Worm (Caenorhabditis elegans) whole organism, midembryonic: ENCODE measurements around the gene Y46G5A.18.

Experiments used
- T22C8.4 ChIP-seq: fragments of 200-800 bp; sonication (Bioruptor generic); IDR thresholded peaks from 2 replicates; pipeline ENCODE4 v1.3.6; 2022; ENCODE audit warnings: missing genetic modification characterization, missing compliant biosample characterization
- cog-1 ChIP-seq: sonication (generic microtip); optimal IDR thresholded peaks from 2 replicates; lab custom pipeline; 2016; ENCODE audit warnings: missing genetic modification characterization, missing compliant biosample characterization
- flt-1 ChIP-seq: fragments of 200-800 bp; sonication (Bioruptor generic); IDR thresholded peaks from 2 replicates; pipeline ENCODE4 v1.3.6; 2022; ENCODE audit warnings: missing genetic modification characterization, missing compliant biosample characterization
- klf-2 ChIP-seq: fragments of 200-800 bp; sonication (Bioruptor generic); conservative IDR thresholded peaks from 2 replicates; pipeline ENCODE4 v1.3.6; 2022; ENCODE audit warnings: missing genetic modification reagents, missing genetic modification characterization, missing compliant biosample characterization
- med-1 ChIP-seq: sonication (generic microtip); optimal IDR thresholded peaks from 2 replicates; lab custom pipeline; 2017; ENCODE audit warnings: missing genetic modification characterization, mild to moderate bottlenecking, missing compliant biosample characterization, antibody characterized with exemption, missing genetic modification reagents; ENCODE audit not compliant: insufficient read depth
- ref-1 ChIP-seq: fragments of 200-800 bp; sonication (Bioruptor generic); conservative IDR thresholded peaks from 2 replicates; pipeline ENCODE4 v1.3.6; 2022; ENCODE audit warnings: missing genetic modification reagents, missing genetic modification characterization, missing compliant biosample characterization
- tab-1 ChIP-seq: fragments of 200-800 bp; sonication (Bioruptor generic); IDR thresholded peaks from 2 replicates; pipeline ENCODE4 v1.3.6; 2022; ENCODE audit warnings: missing genetic modification characterization, missing compliant biosample characterization
- ztf-23 ChIP-seq: fragments of 200-800 bp; sonication (Bioruptor generic); IDR thresholded peaks from 2 replicates; pipeline ENCODE4 v1.3.6; 2022; ENCODE audit warnings: missing genetic modification reagents, missing genetic modification characterization, missing compliant biosample characterization
- ztf-29 ChIP-seq: fragments of 200-800 bp; sonication (Bioruptor generic); IDR thresholded peaks from 2 replicates; pipeline ENCODE4 v1.3.6; 2022; ENCODE audit warnings: missing genetic modification reagents, missing genetic modification characterization, missing compliant biosample characterization

The Y46G5A.18 gene

DNA sequence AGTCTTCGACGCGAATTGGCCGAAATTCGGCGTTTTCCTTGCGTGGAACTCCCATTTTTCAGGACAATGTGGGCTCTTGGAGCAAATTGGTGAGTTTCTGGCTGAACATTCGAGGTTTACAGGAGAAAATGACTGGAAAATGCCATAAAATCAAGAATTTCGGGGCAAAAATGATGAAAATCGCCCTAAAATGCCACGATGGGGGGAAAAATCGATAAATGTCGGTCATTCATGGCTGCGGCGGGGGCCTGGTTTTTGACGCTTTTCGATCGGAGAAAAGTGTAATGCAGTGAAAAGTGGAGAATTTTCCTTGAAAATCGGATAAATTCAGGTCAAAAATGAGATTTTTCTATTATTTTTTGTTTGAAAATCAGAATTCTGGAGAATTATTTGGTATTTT, at the start of gene Y46G5A.18, which contains the start of gene Y46G5A.47:
Gene Y46G5A.18, minus strand, starts transcription at position 101 of the 400 bp plus-strand sequence.
Gene Y46G5A.47, minus strand, starts transcription at position 146 of the 400 bp plus-strand sequence.
- TF ChIP-seq tab-1 (no peak), ztf-23 (no peak), T22C8.4 (GFP tag; lab: Robert Waterston, UW) (peak; percentile 47; the same call in 1 of the 2 replicates)

DNA sequence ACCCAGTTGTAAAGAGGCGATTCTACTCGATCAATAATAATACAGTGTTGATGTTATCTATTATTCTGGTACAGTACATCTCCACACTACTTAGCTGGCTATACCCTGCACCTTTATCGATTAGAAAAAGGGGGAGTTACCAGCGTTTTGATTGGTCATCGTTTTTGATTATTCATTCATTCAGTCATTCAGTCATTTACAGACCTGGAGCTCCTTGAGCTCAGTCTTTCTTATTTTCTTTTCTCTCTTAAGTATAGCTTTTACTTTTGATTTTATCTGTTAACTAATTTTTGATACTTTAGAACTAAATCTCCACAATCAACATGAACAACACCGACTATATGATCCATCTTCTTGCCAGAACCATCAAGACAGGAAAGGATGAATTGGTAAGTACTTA, 45.1 kb upstream of the Y46G5A.18 start, which contains the start of gene Y46G5A.28:
Gene Y46G5A.28, plus strand, starts transcription at position 301 of the 400 bp plus-strand sequence.
- TF ChIP-seq ztf-23 (no peak), T22C8.4 (GFP tag; lab: Robert Waterston, UW) (no peak), klf-2 (GFP tag; lab: Robert Waterston, UW) (no peak), flt-1 (GFP tag; lab: Robert Waterston, UW) (no peak), ref-1 (GFP tag; lab: Robert Waterston, UW) (no peak), med-1 (no peak), tab-1 (no peak), cog-1 (tag; lab: Kevin White, UChicago) (no peak), ztf-29 (GFP tag; lab: Robert Waterston, UW) (no peak)

DNA sequence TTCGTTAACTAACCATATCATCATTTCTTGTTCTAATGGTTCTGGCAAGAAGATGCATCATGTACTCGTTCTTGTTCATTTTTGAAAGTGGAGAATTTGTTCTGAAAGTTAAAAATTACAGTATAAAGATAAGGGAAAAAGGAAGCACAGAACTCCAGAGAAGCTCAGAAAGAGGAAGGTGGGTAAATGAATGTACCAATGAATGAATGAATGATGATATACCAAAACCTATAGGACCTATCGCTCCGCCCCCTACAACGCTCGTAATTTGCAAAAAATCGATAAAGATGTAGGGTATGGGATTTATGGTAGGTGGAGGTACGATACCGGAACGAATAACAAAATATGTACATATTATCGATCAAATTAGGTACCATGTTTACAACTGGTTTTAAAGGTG, 42.7 kb upstream of the Y46G5A.18 start, which contains the start of gene pes-10:
Gene pes-10, minus strand, starts transcription at position 101 of the 400 bp plus-strand sequence.
- TF ChIP-seq T22C8.4 (GFP tag; lab: Robert Waterston, UW), result no peak
- no peak for TF ChIP-seq klf-2 (GFP tag; lab: Robert Waterston, UW)
- no peak for TF ChIP-seq tab-1
- no peak for TF ChIP-seq med-1
- no peak for TF ChIP-seq ztf-29 (GFP tag; lab: Robert Waterston, UW)
- no peak for TF ChIP-seq cog-1 (tag; lab: Kevin White, UChicago)
- no peak for TF ChIP-seq flt-1 (GFP tag; lab: Robert Waterston, UW)

DNA sequence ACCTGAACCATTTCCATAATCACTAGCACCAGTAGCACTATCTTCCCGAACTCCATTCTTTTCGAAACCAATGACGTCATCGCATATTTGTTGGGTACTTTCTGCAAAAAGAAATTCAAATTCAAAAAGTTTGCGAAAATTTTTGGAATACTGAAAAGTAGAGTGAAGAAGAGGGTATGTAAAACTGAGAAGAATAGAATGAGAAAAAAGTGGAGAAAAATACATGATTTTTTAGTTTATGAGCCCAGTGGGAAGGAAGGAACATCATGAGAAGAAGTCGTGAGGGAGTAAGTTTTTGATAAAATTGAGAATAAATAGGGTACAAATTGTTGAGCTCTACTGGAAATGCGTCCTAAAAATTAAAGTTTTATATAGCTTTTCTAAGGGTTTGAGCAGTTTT, 35.0 kb upstream of the Y46G5A.18 start, which contains the start of gene lgc-35:
Gene lgc-35, minus strand, starts transcription at position 101 of the 400 bp plus-strand sequence.
- TF ChIP-seq ref-1 (GFP tag; lab: Robert Waterston, UW) (no peak), flt-1 (GFP tag; lab: Robert Waterston, UW) (no peak), ztf-29 (GFP tag; lab: Robert Waterston, UW) (no peak), T22C8.4 (GFP tag; lab: Robert Waterston, UW) (no peak), med-1 (no peak), klf-2 (GFP tag; lab: Robert Waterston, UW) (no peak), cog-1 (tag; lab: Kevin White, UChicago) (no peak), tab-1 (no peak), ztf-23 (no peak)

DNA sequence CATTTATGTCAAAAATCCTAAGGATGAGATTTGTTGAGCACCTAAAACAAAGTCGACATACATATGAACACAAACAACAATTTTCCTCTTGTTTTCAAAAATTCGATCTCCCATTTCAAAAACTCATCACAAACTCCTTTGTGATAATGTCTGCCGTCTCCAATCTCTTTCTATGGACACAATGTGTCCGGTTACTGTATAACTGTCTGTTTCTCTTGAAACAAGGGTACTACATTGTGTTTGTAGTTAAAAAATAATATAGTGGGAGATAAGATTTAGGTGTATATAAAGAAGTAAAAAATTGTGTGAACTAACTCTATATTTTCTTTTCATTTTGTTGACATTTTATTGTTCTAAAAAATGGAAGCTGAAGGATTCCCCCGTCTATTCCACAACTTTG, 25.3 kb upstream of the Y46G5A.18 start, which contains the start of gene bcmo-1:
Gene bcmo-1, plus strand, starts transcription at position 330 of the 400 bp plus-strand sequence.
- TF ChIP-seq cog-1 (tag; lab: Kevin White, UChicago) (no peak), flt-1 (GFP tag; lab: Robert Waterston, UW) (no peak), ref-1 (GFP tag; lab: Robert Waterston, UW) (no peak), med-1 (no peak), tab-1 (no peak), klf-2 (GFP tag; lab: Robert Waterston, UW) (no peak), T22C8.4 (GFP tag; lab: Robert Waterston, UW) (no peak), ztf-29 (GFP tag; lab: Robert Waterston, UW) (no peak), ztf-23 (no peak)

DNA sequence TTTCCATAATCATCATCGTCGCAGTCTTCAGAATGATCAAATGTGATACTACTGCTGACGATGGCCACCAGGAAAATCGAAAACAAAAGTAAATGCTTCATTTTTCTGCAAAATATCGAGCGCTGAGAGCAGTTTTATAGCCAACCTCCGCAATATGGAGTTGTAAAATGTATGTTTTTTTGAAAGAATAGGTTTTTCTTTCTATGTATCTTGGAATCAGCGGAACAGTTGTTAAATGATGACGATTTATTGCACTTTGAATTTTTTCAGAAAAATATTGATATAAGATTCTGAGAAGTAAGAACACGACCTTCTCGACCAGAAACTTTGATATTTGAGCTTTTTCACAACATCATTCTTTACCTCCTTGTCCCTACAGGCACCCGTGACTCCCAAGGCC, 23.8 kb upstream of the Y46G5A.18 start, which contains the start of gene Y46G5A.23:
Gene Y46G5A.23, minus strand, starts transcription at position 101 of the 400 bp plus-strand sequence.
- TF ChIP-seq ztf-23 (no peak), klf-2 (GFP tag; lab: Robert Waterston, UW) (no peak), tab-1 (no peak), flt-1 (GFP tag; lab: Robert Waterston, UW) (no peak), ztf-29 (GFP tag; lab: Robert Waterston, UW) (no peak), cog-1 (tag; lab: Kevin White, UChicago) (no peak), med-1 (no peak), T22C8.4 (GFP tag; lab: Robert Waterston, UW) (no peak), ref-1 (GFP tag; lab: Robert Waterston, UW) (no peak)

DNA sequence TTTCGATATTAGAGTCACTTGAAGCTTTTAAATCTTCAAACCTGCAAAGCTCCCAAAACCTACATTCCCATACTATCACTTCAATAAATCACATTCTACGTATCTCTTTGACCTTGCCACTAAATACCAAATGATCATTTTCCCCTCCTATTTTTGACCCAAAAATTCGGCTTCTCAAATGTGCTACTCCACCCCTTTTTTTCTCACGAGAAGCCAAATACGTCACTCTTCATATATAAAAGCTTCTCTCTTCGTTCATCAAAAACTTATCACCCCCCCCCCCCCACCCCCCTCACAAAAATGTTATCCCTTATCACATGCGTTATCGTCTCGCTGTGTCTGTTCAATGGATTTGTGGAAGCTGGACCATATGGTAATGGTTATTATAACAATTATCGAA, 21.7 kb upstream of the Y46G5A.18 start, which contains the start of gene Y46G5A.38:
Gene Y46G5A.38, plus strand, starts transcription at position 301 of the 400 bp plus-strand sequence.
- TF ChIP-seq cog-1 (tag; lab: Kevin White, UChicago) (no peak), tab-1 (no peak), T22C8.4 (GFP tag; lab: Robert Waterston, UW) (no peak), klf-2 (GFP tag; lab: Robert Waterston, UW) (no peak), ztf-23 (no peak)

DNA sequence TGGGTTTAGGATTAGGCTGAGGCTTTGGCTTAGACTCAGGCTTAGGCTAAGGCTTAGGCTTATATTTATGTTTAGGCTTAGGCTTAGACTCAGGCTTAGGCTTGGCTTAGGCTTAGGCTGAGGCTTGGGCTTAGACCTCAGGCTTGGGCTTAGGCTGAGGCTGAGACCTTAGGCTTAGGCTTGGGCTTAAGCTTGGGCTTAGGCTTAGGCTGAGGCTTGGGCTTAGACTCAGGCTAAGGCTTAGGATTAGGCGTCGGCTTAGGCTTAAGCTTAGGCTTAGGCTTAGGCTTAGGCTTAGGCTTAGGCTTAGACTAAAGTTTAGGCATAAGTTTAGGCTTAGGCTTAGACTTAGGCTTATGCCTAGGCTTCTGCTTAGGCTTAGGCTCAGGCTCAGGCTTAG, 19.4 kb upstream of the Y46G5A.18 start:
- no peak for TF ChIP-seq med-1
- peak; percentile 42; the same call in 1 of the 2 replicates for TF ChIP-seq ztf-29 (GFP tag; lab: Robert Waterston, UW)
- TF ChIP-seq ref-1 (GFP tag; lab: Robert Waterston, UW), result no peak
- TF ChIP-seq T22C8.4 (GFP tag; lab: Robert Waterston, UW), result no peak
- TF ChIP-seq klf-2 (GFP tag; lab: Robert Waterston, UW), result no peak
- no peak for TF ChIP-seq cog-1 (tag; lab: Kevin White, UChicago)
- no peak for TF ChIP-seq ztf-23
- no peak for TF ChIP-seq flt-1 (GFP tag; lab: Robert Waterston, UW)

DNA sequence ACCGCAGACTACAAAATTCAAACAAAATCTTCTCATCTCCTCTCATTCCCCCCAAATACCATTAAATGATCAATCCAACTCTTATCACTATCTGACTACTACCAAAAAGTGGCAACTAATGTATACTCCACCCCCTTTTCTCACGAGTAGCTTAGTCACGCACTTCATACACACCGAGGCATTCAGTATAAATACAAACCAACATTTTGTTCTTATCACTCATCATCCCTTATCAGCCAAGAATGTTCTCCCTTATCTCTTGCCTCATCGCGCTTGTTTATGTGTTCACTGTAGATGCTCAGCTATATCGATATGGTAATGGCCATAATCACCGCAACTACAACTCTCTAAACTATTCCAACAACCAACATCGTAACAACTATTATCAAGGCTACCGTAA, 18.4 kb upstream of the Y46G5A.18 start, which contains the start of gene Y46G5A.36:
Gene Y46G5A.36, plus strand, starts transcription at position 243 of the 400 bp plus-strand sequence.
- no peak for TF ChIP-seq T22C8.4 (GFP tag; lab: Robert Waterston, UW)
- TF ChIP-seq med-1, result no peak
- TF ChIP-seq ref-1 (GFP tag; lab: Robert Waterston, UW), result no peak
- TF ChIP-seq tab-1, result no peak
- no peak for TF ChIP-seq klf-2 (GFP tag; lab: Robert Waterston, UW)
- no peak for TF ChIP-seq flt-1 (GFP tag; lab: Robert Waterston, UW)

DNA sequence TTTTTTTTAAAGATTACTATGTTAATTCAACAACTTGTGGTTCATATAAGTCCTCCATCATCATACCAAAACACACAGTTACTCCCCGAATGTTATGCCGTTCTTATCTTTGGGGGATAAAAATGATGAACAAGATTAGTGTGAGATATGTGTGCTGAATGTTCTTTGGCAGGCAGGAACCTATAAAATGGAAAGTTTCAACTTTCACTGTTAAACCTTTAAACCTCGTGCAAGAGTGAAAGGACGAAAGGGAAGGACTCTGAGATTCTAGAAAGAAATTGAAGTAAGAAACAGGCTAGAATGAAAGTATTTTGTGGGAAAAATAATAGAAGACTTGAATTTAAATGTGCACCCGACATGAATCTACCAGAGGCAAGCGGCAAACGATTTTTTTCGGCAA, 14.9 kb upstream of the Y46G5A.18 start:
- TF ChIP-seq cog-1 (tag; lab: Kevin White, UChicago), result no peak
- no peak for TF ChIP-seq T22C8.4 (GFP tag; lab: Robert Waterston, UW)
- TF ChIP-seq ztf-23, result no peak
- no peak for TF ChIP-seq ztf-29 (GFP tag; lab: Robert Waterston, UW)
- no peak for TF ChIP-seq tab-1
- no peak for TF ChIP-seq flt-1 (GFP tag; lab: Robert Waterston, UW)
- no peak for TF ChIP-seq klf-2 (GFP tag; lab: Robert Waterston, UW)
- TF ChIP-seq ref-1 (GFP tag; lab: Robert Waterston, UW), result no peak
- TF ChIP-seq med-1, result no peak
